Worm (Caenorhabditis elegans): ENCODE measurements around the gene sup-10.

DNA sequence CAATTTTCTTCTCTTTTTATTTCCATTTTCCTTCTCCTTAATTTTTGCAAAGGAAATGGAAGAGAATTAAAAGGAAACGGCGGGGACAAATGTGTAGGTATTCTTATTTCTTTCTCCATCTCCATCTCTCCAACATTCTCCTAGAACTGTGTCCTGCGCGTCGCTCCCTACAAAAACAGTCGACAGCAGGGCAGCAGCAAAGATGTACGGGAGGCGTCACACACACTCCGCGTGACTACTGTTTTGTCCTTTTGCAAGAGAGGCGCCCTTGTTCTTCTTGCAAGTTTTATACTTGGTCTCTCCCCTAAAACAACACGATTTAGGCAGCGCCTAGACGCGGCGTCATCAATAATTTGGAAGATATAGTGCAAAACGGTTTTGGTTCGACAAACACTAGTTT lies 11.8 kb downstream of the sup-10 start:
- TF ChIP-seq T22C8.4 (GFP tag; IDR thresholded peaks at IDR 0.05), result no peak
- TF ChIP-seq tab-1 (GFP tag; IDR thresholded peaks at IDR 0.05), result no peak
